Worm (Caenorhabditis elegans) whole organism, young adult: ENCODE data around the gene F14D7.2.

ENCODE experiments used
- F22D6.2 ChIP-seq: sonication (generic microtip); optimal IDR thresholded peaks from 2 replicates; lab custom pipeline; 2016; ENCODE audit warnings: mild to moderate bottlenecking, missing genetic modification characterization, missing compliant biosample characterization
- Y53F4B.3 ChIP-seq: fragments of 200-800 bp; sonication (Bioruptor generic); IDR thresholded peaks from 2 replicates; pipeline ENCODE4 v1.3.6; 2022; ENCODE audit warnings: missing genetic modification reagents, missing genetic modification characterization, missing compliant biosample characterization
- akir-1 ChIP-seq: fragments of 200-800 bp; sonication (Bioruptor generic); optimal IDR thresholded peaks from 2 replicates; lab custom pipeline; 2018; ENCODE audit warnings: mild to moderate bottlenecking, missing genetic modification characterization, moderate library complexity, missing compliant biosample characterization
- dpl-1 ChIP-seq: fragments of 150-350 bp; optimal IDR thresholded peaks from 2 replicates; lab custom pipeline; 2014; ENCODE audit warnings: missing biosample characterization, missing genetic modification reagents, missing genetic modification characterization
- him-1 ChIP-seq: sonication (generic microtip); optimal IDR thresholded peaks from 2 replicates; lab custom pipeline; 2016; ENCODE audit warnings: missing genotype, missing genetic modification reagents, missing genetic modification characterization, missing compliant biosample characterization
- lin-54 ChIP-seq: fragments of 200-800 bp; sonication (Bioruptor generic); optimal IDR thresholded peaks from 2 replicates; lab custom pipeline; 2018; ENCODE audit warnings: mild to moderate bottlenecking, missing genetic modification characterization, missing compliant biosample characterization
- mxl-1 ChIP-seq: sonication (generic microtip); optimal IDR thresholded peaks from 2 replicates; lab custom pipeline; 2016; ENCODE audit warnings: missing genetic modification characterization, missing compliant biosample characterization
- nhr-27 ChIP-seq: fragments of 200-800 bp; sonication (Bioruptor generic); optimal IDR thresholded peaks from 2 replicates; lab custom pipeline; 2018; ENCODE audit warnings: mild to moderate bottlenecking, missing genetic modification characterization, moderate library complexity, missing compliant biosample characterization
- pha-4 ChIP-seq: fragments of 150-350 bp; sonication (generic microtip); optimal IDR thresholded peaks from 2 replicates; lab custom pipeline; 2014; ENCODE audit warnings: missing biosample characterization, missing genetic modification reagents, missing genetic modification characterization
- snpc-3.4 ChIP-seq: sonication (generic microtip); optimal IDR thresholded peaks from 2 replicates; lab custom pipeline; 2017; ENCODE audit warnings: missing genetic modification characterization, mild to moderate bottlenecking, missing compliant biosample characterization, antibody characterized with exemption, moderate library complexity, missing genotype, missing genetic modification reagents
- snpc-4 ChIP-seq, 5 experiments: fragments of 150-350 bp in 1 of 5; sonication (generic microtip) in 4 of 5; optimal IDR thresholded peaks; 2 replicates each; lab custom pipeline; 2014 to 2018; ENCODE audit warnings: missing genetic modification characterization in 5 of 5, missing biosample characterization in 3 of 5, antibody characterized with exemption in 2 of 5, mild to moderate bottlenecking in 2 of 5, missing compliant biosample characterization in 2 of 5, missing genotype in 2 of 5, moderate library complexity in 2 of 5, missing genetic modification reagents in 1 of 5
- unc-62 ChIP-seq: fragments of 150-350 bp; optimal IDR thresholded peaks from 2 replicates; lab custom pipeline; 2014; ENCODE audit warnings: missing biosample characterization, missing genetic modification reagents, missing genetic modification characterization

- TF ChIP-seq akir-1 (no peak), dpl-1 (no peak), snpc-3.4 (tag; lab: Kevin White, UChicago) (no peak), pha-4 (tag; lab: Kevin White, UChicago) (no peak), lin-54 (GFP tag; lab: Kevin White, UChicago) (no peak), him-1 (tag; lab: Kevin White, UChicago) (no peak), F22D6.2 (tag; lab: Kevin White, UChicago) (no peak), snpc-4 (GFP tag; optimal IDR thresholded peaks at IDR 0.05; lab: Kevin White, UChicago) (no peak), snpc-4 (tag; optimal IDR thresholded peaks at IDR 0.05; lab: Kevin White, UChicago) (no peak), unc-62 (GFP tag; lab: Kevin White, UChicago) (no peak), mxl-1 (tag; lab: Kevin White, UChicago) (no peak), nhr-27 (tag; lab: Kevin White, UChicago) (no peak), Y53F4B.3 (GFP tag; lab: Robert Waterston, UW) (no peak)
Measured at ce11 chrV:14256813-14257212, 36.7 kb downstream of the F14D7.2 start, which contains the start of gene sre-8.
